Worm (Caenorhabditis elegans) whole organism, L4 larva: ENCODE data around the gene frk-1.

ENCODE experiments used
- R02D3.7 ChIP-seq: fragments of 150-350 bp; sonication (generic microtip); optimal IDR thresholded peaks from 3 replicates; lab custom pipeline; 2014; ENCODE audit warnings: missing biosample characterization, missing genetic modification characterization
- aly-2 ChIP-seq: sonication (generic microtip); optimal IDR thresholded peaks from 2 replicates; lab custom pipeline; 2018; ENCODE audit warnings: missing biosample characterization, missing genetic modification characterization
- ama-1 ChIP-seq: fragments of 150-350 bp; optimal IDR thresholded peaks from 2 replicates; lab custom pipeline; 2014; ENCODE audit warnings: inconsistent platforms, mixed read lengths
- ctbp-1 ChIP-seq: fragments of 200-800 bp; sonication (Bioruptor generic); IDR thresholded peaks from 2 replicates; pipeline ENCODE4 v1.3.6; 2022; ENCODE audit warnings: missing genetic modification reagents, missing genetic modification characterization, missing compliant biosample characterization
- duxl-1 ChIP-seq: sonication (generic microtip); optimal IDR thresholded peaks from 2 replicates; lab custom pipeline; 2016; ENCODE audit warnings: mild to moderate bottlenecking, missing genetic modification characterization, moderate library complexity, missing compliant biosample characterization; ENCODE audit not compliant: poor library complexity
- jun-1 ChIP-seq: fragments of 150-350 bp; optimal IDR thresholded peaks from 2 replicates; lab custom pipeline; 2014; ENCODE audit warnings: missing biosample characterization, missing genetic modification reagents, missing genetic modification characterization
- lsy-2 ChIP-seq, 2 experiments: fragments of 150-350 bp in 1 of 2; sonication (generic microtip) in 1 of 2; optimal IDR thresholded peaks; 2 replicates each; lab custom pipeline; 2014 to 2017; ENCODE audit warnings: missing biosample characterization in 2 of 2, missing genetic modification characterization in 2 of 2
- mep-1 ChIP-seq: fragments of 150-350 bp; sonication (generic microtip); optimal IDR thresholded peaks from 3 replicates; lab custom pipeline; 2014; ENCODE audit warnings: missing biosample characterization, missing genetic modification characterization
- nhr-25 ChIP-seq: sonication (generic microtip); optimal IDR thresholded peaks from 2 replicates; lab custom pipeline; 2017; ENCODE audit warnings: missing genetic modification characterization, mild to moderate bottlenecking, missing compliant biosample characterization, antibody characterized with exemption, moderate library complexity, borderline replicate concordance; ENCODE audit not compliant: insufficient read depth
- nhr-77 ChIP-seq: fragments of 150-350 bp; optimal IDR thresholded peaks from 2 replicates; lab custom pipeline; 2014; ENCODE audit warnings: missing biosample characterization, missing genetic modification characterization
- rbr-2 ChIP-seq: sonication (generic microtip); optimal IDR thresholded peaks from 2 replicates; lab custom pipeline; 2016; ENCODE audit warnings: missing genotype, missing genetic modification characterization, missing compliant biosample characterization
- unc-39 ChIP-seq: sonication (generic microtip); optimal IDR thresholded peaks from 2 replicates; lab custom pipeline; 2017; ENCODE audit warnings: missing biosample characterization, missing genetic modification characterization
- unc-62 ChIP-seq, 3 experiments: fragments of 150-350 bp in 1 of 3; sonication (generic microtip); optimal IDR thresholded peaks in 2 of 3; peaks in 1 of 3; 1 replicate in 1 of 3; 2 replicates in 2 of 3; lab custom pipeline; 2014 to 2017; ENCODE audit warnings: missing biosample characterization in 3 of 3, missing genetic modification characterization in 3 of 3, missing genetic modification reagents in 3 of 3, missing genotype in 1 of 3
- ztf-11 ChIP-seq: fragments of 150-350 bp; optimal IDR thresholded peaks from 2 replicates; lab custom pipeline; 2014; ENCODE audit warnings: missing biosample characterization, missing genetic modification characterization

- TF ChIP-seq jun-1: no peak
- TF ChIP-seq unc-62 (GFP tag; optimal IDR thresholded peaks at IDR 0.05 in 1 of 2; lab: Kevin White, UChicago): no peak
- no peak for TF ChIP-seq unc-62 (tag; optimal IDR thresholded peaks at IDR 0.05; lab: Kevin White, UChicago)
- TF ChIP-seq duxl-1: no peak
- no peak for TF ChIP-seq ama-1 (lab: Kevin White, UChicago)
- no peak for TF ChIP-seq nhr-77 (tag; lab: Kevin White, UChicago)
- no peak for TF ChIP-seq mep-1 (tag; lab: Kevin White, UChicago)
- no peak for TF ChIP-seq rbr-2 (tag; lab: Kevin White, UChicago)
- TF ChIP-seq nhr-25 (tag; lab: Kevin White, UChicago): no peak
- TF ChIP-seq ztf-11 (tag; lab: Kevin White, UChicago): no peak
- no peak for TF ChIP-seq lsy-2 (tag; optimal IDR thresholded peaks at IDR 0.05; lab: Kevin White, UChicago)
- no peak for TF ChIP-seq R02D3.7 (tag; lab: Kevin White, UChicago)
- no peak for TF ChIP-seq aly-2
- TF ChIP-seq ctbp-1 (GFP tag; lab: Robert Waterston, UW): no peak
- no peak for TF ChIP-seq unc-39 (tag; lab: Kevin White, UChicago)
Measured at ce11 chrIV:10006792-10007191, 36.2 kb upstream of the frk-1 start, which contains the start of gene C47E12.13.
